Worm (Caenorhabditis elegans): ENCODE data around the gene ZK1290.14.

ZK1290.14 gene

ce11 chrII:7545364-7545763 lies 10.0 kb downstream of the ZK1290.14 start:
- TF ChIP-seq T26A8.4 (GFP tag; IDR thresholded peaks at IDR 0.05) (peak; percentile 53; the same call in 1 of the 2 replicates), aha-1 (tag) (peak; percentile 94), dmd-9 (GFP tag; IDR thresholded peaks at IDR 0.05) (no peak), hlh-11 (tag; optimal IDR thresholded peaks at IDR 0.05) (peak; percentile 58), ama-1 (optimal IDR thresholded peaks at IDR 0.05) (peak; percentile 69), mxl-3 (GFP tag; optimal IDR thresholded peaks at IDR 0.05) (peak; percentile 38), egl-27 (tag; optimal IDR thresholded peaks at IDR 0.05) (no peak), Y5F2A.4 (GFP tag; optimal IDR thresholded peaks at IDR 0.05) (no peak), mdl-1 (tag; optimal IDR thresholded peaks at IDR 0.05) (peak in 1 of 2 experiments; percentile 29), unc-62 (GFP tag; optimal IDR thresholded peaks at IDR 0.05 in 1 of 2) (no peak), unc-62 (tag; optimal IDR thresholded peaks at IDR 0.05) (no peak), lsy-2 (tag; optimal IDR thresholded peaks at IDR 0.05) (no peak), nhr-28 (tag; optimal IDR thresholded peaks at IDR 0.05) (peak; percentile 42)

ce11 chrII:7544782-7545181 lies 10.6 kb downstream of the ZK1290.14 start:
- TF ChIP-seq set-16 (GFP tag; IDR thresholded peaks at IDR 0.05) (peak; percentile 88), F37D6.2 (tag; optimal IDR thresholded peaks at IDR 0.05) (no peak), saeg-2 (GFP tag; IDR thresholded peaks at IDR 0.05) (no peak), vab-7 (GFP tag; IDR thresholded peaks at IDR 0.05) (no peak), hmg-1.1 (GFP tag; IDR thresholded peaks at IDR 0.05) (no peak), hif-1 (tag; optimal IDR thresholded peaks at IDR 0.05) (no peak)

ce11 chrII:7543808-7544207 lies 11.6 kb downstream of the ZK1290.14 start, which contains the start of gene rol-8:
TSS of gene rol-8 (plus strand) at chrII:7544108.
- TF ChIP-seq vab-7 (GFP tag; IDR thresholded peaks at IDR 0.05) (no peak), unc-62 (GFP tag; optimal IDR thresholded peaks at IDR 0.05 in 1 of 2) (peak in 1 of 2 experiments; percentile 60), unc-62 (tag; optimal IDR thresholded peaks at IDR 0.05) (no peak)

- TF ChIP-seq ces-1 (GFP tag; optimal IDR thresholded peaks at IDR 0.05): no peak
- no peak for TF ChIP-seq nhr-25 (tag; optimal IDR thresholded peaks at IDR 0.05; ENCODE audit: borderline replicate concordance, insufficient read depth)
- TF ChIP-seq mdt-29 (GFP tag; IDR thresholded peaks at IDR 0.05): no peak
- no peak for TF ChIP-seq nhr-28 (tag; optimal IDR thresholded peaks at IDR 0.05)
- TF ChIP-seq hlh-30 (tag; optimal IDR thresholded peaks at IDR 0.05; ENCODE audit: insufficient read depth): no peak
- no peak for TF ChIP-seq nhr-48 (tag; optimal IDR thresholded peaks at IDR 0.05)
- TF ChIP-seq madf-5 (GFP tag; IDR thresholded peaks at IDR 0.05): no peak
- no peak for TF ChIP-seq pha-4 (GFP tag; IDR thresholded peaks at IDR 0.05)
- no peak for TF ChIP-seq pha-4 (tag; optimal IDR thresholded peaks at IDR 0.05)
- TF ChIP-seq attf-4 (tag; optimal IDR thresholded peaks at IDR 0.05): no peak
- no peak for TF ChIP-seq ZK337.2 (GFP tag; IDR thresholded peaks at IDR 0.05)
- TF ChIP-seq ztf-11 (tag; optimal IDR thresholded peaks at IDR 0.05): no peak
- no peak for TF ChIP-seq nhr-11 (tag; optimal IDR thresholded peaks at IDR 0.05)
- no peak for TF ChIP-seq dpl-1 (GFP tag; optimal IDR thresholded peaks at IDR 0.05)
Measured at ce11 chrII:7542952-7543351, 12.4 kb downstream of the ZK1290.14 start.

- no peak for TF ChIP-seq unc-62 (GFP tag; optimal IDR thresholded peaks at IDR 0.05 in 1 of 2)
- TF ChIP-seq unc-62 (tag; optimal IDR thresholded peaks at IDR 0.05): no peak
- peak in 1 of 2 experiments; percentile 66 for TF ChIP-seq hif-1 (tag; optimal IDR thresholded peaks at IDR 0.05)
- TF ChIP-seq rbr-2 (tag; optimal IDR thresholded peaks at IDR 0.05): peak; percentile 8
- TF ChIP-seq nhr-28 (tag; optimal IDR thresholded peaks at IDR 0.05): peak; percentile 41
- TF ChIP-seq nhr-25 (tag; optimal IDR thresholded peaks at IDR 0.05; ENCODE audit: borderline replicate concordance, insufficient read depth): no peak
- no peak for TF ChIP-seq F10B5.3 (tag; optimal IDR thresholded peaks at IDR 0.05)
- no peak for TF ChIP-seq vab-7 (GFP tag; IDR thresholded peaks at IDR 0.05)
- TF ChIP-seq lin-38 (GFP tag; IDR thresholded peaks at IDR 0.05): peak; percentile 66
- TF ChIP-seq dve-1 (tag; optimal IDR thresholded peaks at IDR 0.05; ENCODE audit: insufficient read depth): peak; percentile 32
- TF ChIP-seq T20F7.1 (GFP tag; optimal IDR thresholded peaks at IDR 0.05): peak; percentile 42
- TF ChIP-seq dpl-1 (GFP tag; optimal IDR thresholded peaks at IDR 0.05): peak; percentile 78
- TF ChIP-seq unc-130 (GFP tag; optimal IDR thresholded peaks at IDR 0.05): peak; percentile 65
- TF ChIP-seq saeg-2 (GFP tag; IDR thresholded peaks at IDR 0.05): no peak
- TF ChIP-seq hlh-11 (tag; optimal IDR thresholded peaks at IDR 0.05): peak; percentile 36
- TF ChIP-seq mes-2 (tag; optimal IDR thresholded peaks at IDR 0.05; ENCODE audit: poor library complexity, severe bottlenecking): peak; percentile 93
- peak in 1 of 2 experiments; percentile 95 for TF ChIP-seq lsy-2 (tag; optimal IDR thresholded peaks at IDR 0.05)
- TF ChIP-seq nhr-77 (tag; optimal IDR thresholded peaks at IDR 0.05): peak; percentile 19
- peak; percentile 43 for TF ChIP-seq mep-1 (tag; optimal IDR thresholded peaks at IDR 0.05)
Measured at ce11 chrII:7537603-7538230, 17.7 kb downstream of the ZK1290.14 start, which contains the start of gene nfi-1. TSS of gene nfi-1 (plus strand) at chrII:7538180.
